Worm (Caenorhabditis elegans): Measurements from ENCODE around the gene K08D9.2.

DNA sequence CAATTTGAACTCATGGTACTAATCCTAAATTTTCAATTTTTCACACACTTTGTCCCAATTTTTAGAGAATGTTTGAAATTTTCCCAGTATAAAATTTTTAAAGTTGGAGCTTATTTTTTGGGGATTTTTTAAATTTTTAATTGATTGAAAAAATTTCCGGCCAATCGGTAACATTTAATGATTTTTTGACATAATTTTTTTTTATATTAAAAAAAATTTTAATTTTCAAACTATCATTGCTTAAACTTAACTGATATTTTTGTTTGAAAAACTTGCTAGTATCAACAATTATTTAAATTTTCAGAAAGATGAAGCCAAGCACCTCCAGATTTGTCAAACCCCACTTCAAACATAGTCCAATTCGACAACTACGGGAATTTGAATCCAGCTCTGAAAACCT is 29.8 kb downstream of the K08D9.2 start, which contains the start of gene T28A11.22:
- TF ChIP-seq ama-1 (optimal IDR thresholded peaks at IDR 0.05), result no peak
- no peak for TF ChIP-seq ama-1 (GFP tag; optimal IDR thresholded peaks at IDR 0.05)
- TF ChIP-seq snpc-4 (GFP tag; optimal IDR thresholded peaks at IDR 0.05), result no peak
- TF ChIP-seq snpc-4 (tag; optimal IDR thresholded peaks at IDR 0.05), result no peak
- TF ChIP-seq F52B5.7 (tag; optimal IDR thresholded peaks at IDR 0.05), result no peak
- TF ChIP-seq Y79H2A.3 (GFP tag; conservative IDR thresholded peaks at IDR 0.05), result no peak
- TF ChIP-seq ceh-40 (GFP tag; IDR thresholded peaks at IDR 0.05), result no peak
- TF ChIP-seq somi-1 (GFP tag; optimal IDR thresholded peaks at IDR 0.05), result no peak
- no peak for TF ChIP-seq F10E7.11 (tag; optimal IDR thresholded peaks at IDR 0.05)
- no peak for TF ChIP-seq lsl-1 (GFP tag; optimal IDR thresholded peaks at IDR 0.05)

Measured in whole organism, young adult.